Fruit fly (Drosophila melanogaster): ENCODE results near the gene NELF-B.

DNA sequence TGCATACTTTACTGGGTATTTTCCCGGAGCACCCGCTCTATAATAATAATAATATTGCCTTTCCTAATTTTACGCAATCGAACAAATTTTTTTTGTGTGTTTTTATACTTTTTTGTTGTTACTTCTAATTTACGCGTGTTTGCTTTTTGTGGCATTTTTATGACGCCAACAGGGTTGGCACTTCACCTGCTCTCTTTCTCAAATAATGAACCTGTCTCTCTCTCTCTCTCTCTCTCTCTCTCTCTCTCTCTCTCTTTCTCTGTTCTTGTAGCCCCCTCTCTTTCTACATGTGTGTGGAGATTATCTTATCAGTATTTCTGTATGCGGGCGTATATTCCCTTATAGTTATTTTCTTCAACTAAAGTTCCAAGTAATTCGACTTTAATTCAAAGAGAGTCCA is 37.5 kb downstream of the NELF-B start:
- TF ChIP-seq CG11617 (GFP tag; optimal IDR thresholded peaks at IDR 0.05) (peak; percentile 39), CG1620 (GFP tag; optimal IDR thresholded peaks at IDR 0.05) (peak; percentile 17), CG5204 (GFP tag; optimal IDR thresholded peaks at IDR 0.05) (no peak), Crg-1 (GFP tag; optimal IDR thresholded peaks at IDR 0.05) (no peak), toe (GFP tag; optimal IDR thresholded peaks at IDR 0.05) (no peak), kay (GFP tag; ENCODE audit: borderline replicate concordance) (peak; percentile 90), CG7101 (tag; optimal IDR thresholded peaks at IDR 0.05) (peak; percentile 60), ovo (GFP tag; optimal IDR thresholded peaks at IDR 0.05) (no peak), tj (GFP tag; optimal IDR thresholded peaks at IDR 0.05) (peak; percentile 1), Mnt (GFP tag; optimal IDR thresholded peaks at IDR 0.05) (peak; percentile 61), cnc (optimal IDR thresholded peaks at IDR 0.05) (no peak), CG12768 (GFP tag; optimal IDR thresholded peaks at IDR 0.05) (peak; percentile 60), Clk (GFP tag; optimal IDR thresholded peaks at IDR 0.05) (peak; percentile 20)

Measured in whole organism, adult.